Worm (Caenorhabditis elegans): ENCODE results near the gene aat-6.
"Not testable (repeated sequence)": the region's sequence is repeated elsewhere in the genome, so short reads cannot be mapped to it uniquely, and the experiment has no call there.

aat-6 gene

DNA sequence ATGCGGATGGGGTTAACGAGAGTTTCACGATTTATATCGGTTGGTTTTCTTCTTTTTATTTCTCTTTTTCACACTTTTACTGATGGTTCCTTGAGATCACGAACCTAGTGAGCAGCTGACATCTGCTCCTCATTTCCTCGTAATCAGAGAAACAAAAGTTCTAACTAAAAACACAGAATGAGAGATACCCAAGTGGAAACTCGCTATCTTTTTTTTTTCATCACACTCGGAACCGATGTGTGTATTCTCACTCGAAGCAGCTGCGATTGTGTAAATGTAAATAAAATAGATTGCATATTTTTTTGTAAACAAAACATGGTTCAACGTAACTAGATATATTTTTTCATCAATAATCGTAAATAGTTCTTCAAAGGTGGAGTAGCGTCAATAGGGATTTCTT, 35.9 kb upstream of the aat-6 start:
- TF ChIP-seq unc-62 (GFP tag; optimal IDR thresholded peaks at IDR 0.05 in 1 of 2), result no peak
- TF ChIP-seq unc-62 (tag; optimal IDR thresholded peaks at IDR 0.05), result no peak
- TF ChIP-seq fos-1 (tag; optimal IDR thresholded peaks at IDR 0.05), result no peak
- TF ChIP-seq ceh-32 (tag; optimal IDR thresholded peaks at IDR 0.05; ENCODE audit: poor library complexity), result no peak
- TF ChIP-seq nhr-11 (tag; optimal IDR thresholded peaks at IDR 0.05), result peak; percentile 24
- no peak for TF ChIP-seq jun-1 (tag; optimal IDR thresholded peaks at IDR 0.05)
- TF ChIP-seq ztf-11 (tag; optimal IDR thresholded peaks at IDR 0.05), result no peak
- no peak for TF ChIP-seq fkh-10 (GFP tag; optimal IDR thresholded peaks at IDR 0.05)
- no peak for TF ChIP-seq ctbp-1 (GFP tag; IDR thresholded peaks at IDR 0.05)
- TF ChIP-seq daf-16 (GFP tag; optimal IDR thresholded peaks at IDR 0.05), result peak in 1 of 2 experiments; percentile 97
- TF ChIP-seq daf-16 (tag; optimal IDR thresholded peaks at IDR 0.05), result no peak
- TF ChIP-seq zag-1 (tag; optimal IDR thresholded peaks at IDR 0.05), result no peak
- peak; percentile 51 for TF ChIP-seq hlh-11 (tag; optimal IDR thresholded peaks at IDR 0.05)
- no peak for TF ChIP-seq mes-2 (tag; optimal IDR thresholded peaks at IDR 0.05; ENCODE audit: poor library complexity, severe bottlenecking)

DNA sequence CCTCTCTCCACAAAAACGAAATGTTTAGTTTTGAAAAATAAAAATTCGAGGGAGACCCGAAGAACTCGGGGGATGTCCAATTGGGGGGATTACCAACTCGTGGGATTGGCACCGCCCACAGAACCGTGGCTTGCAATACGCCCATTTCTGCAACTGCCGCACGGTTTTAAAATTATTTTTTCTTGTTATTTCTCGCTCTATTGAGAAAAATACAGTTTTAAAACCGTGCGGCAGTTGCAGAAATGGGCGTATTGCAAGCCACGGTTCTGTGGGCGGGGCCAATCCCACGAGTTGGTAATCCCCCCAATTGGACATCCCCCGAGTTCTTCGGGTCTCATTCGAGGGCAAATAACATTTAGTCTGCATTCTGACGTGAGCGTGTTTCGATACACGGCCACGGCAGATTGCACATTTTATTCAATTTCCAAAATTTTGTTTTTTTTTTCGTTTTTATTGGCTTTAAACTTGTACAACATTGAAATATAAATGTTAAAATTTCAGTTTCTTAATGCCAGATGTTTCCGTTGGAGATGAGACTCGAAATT, 34.5 kb upstream of the aat-6 start, which contains the start of the genes C55A6.1 and C55A6.10:
Gene C55A6.1 (minus strand): TSS at position 116 of the 545 bp plus-strand sequence.
Gene C55A6.10 (plus strand): TSS at position 495 of the 545 bp plus-strand sequence.
- TF ChIP-seq dpl-1 (GFP tag; optimal IDR thresholded peaks at IDR 0.05) (peak; percentile 44), ceh-20 (GFP tag; IDR thresholded peaks at IDR 0.05) (peak; percentile 69), mxl-3 (GFP tag; optimal IDR thresholded peaks at IDR 0.05) (peak; percentile 41), set-16 (GFP tag; IDR thresholded peaks at IDR 0.05) (peak; percentile 54; the same call in 1 of the 2 replicates), pha-4 (GFP tag; IDR thresholded peaks at IDR 0.05) (peak; percentile 88), lin-38 (GFP tag; IDR thresholded peaks at IDR 0.05) (peak; percentile 87), lin-13 (GFP tag; optimal IDR thresholded peaks at IDR 0.05) (peak; percentile 42), php-3 (GFP tag; IDR thresholded peaks at IDR 0.05) (peak; percentile 53; the same call in 1 of the 2 replicates), ZK337.2 (GFP tag; IDR thresholded peaks at IDR 0.05) (0 out of 2 replicates have a peak, but pooled peaks have one; percentile 11), mes-2 (tag; optimal IDR thresholded peaks at IDR 0.05; ENCODE audit: poor library complexity, severe bottlenecking) (peak; percentile 89), nhr-77 (tag; optimal IDR thresholded peaks at IDR 0.05) (peak; percentile 11), T26A8.4 (GFP tag; IDR thresholded peaks at IDR 0.05) (peak; percentile 68), tra-1 (GFP tag; IDR thresholded peaks at IDR 0.05) (0 out of 2 replicates have a peak, but pooled peaks have one; percentile 55), saeg-2 (GFP tag; IDR thresholded peaks at IDR 0.05) (peak; percentile 60; the same call in 1 of the 2 replicates), egl-43 (GFP tag; IDR thresholded peaks at IDR 0.05) (peak; percentile 78; the same call in 1 of the 2 replicates), T20F7.1 (GFP tag; optimal IDR thresholded peaks at IDR 0.05) (peak; percentile 36), vab-7 (GFP tag; IDR thresholded peaks at IDR 0.05) (peak; percentile 70; the same call in 1 of the 2 replicates), nhr-102 (tag; optimal IDR thresholded peaks at IDR 0.05) (peak; percentile 50), spr-1 (tag; optimal IDR thresholded peaks at IDR 0.05) (peak; percentile 62), F37D6.2 (tag; optimal IDR thresholded peaks at IDR 0.05) (peak; percentile 63), lim-7 (GFP tag; IDR thresholded peaks at IDR 0.05) (peak; percentile 12), Y48G9A.11 (GFP tag; IDR thresholded peaks at IDR 0.05) (0 out of 2 replicates have a peak, but pooled peaks have one; percentile 54), mep-1 (tag; optimal IDR thresholded peaks at IDR 0.05) (peak; percentile 88), nhr-25 (tag; optimal IDR thresholded peaks at IDR 0.05; ENCODE audit: borderline replicate concordance, insufficient read depth) (peak; percentile 26), R02D3.7 (tag; optimal IDR thresholded peaks at IDR 0.05) (peak; percentile 5), aha-1 (tag) (peak; percentile 55), mdl-1 (tag; optimal IDR thresholded peaks at IDR 0.05) (peak in 1 of 2 experiments; percentile 52), daf-19 (GFP tag; conservative IDR thresholded peaks at IDR 0.05) (0 out of 2 replicates have a peak, but pooled peaks have one; percentile 38), ctbp-1 (GFP tag; IDR thresholded peaks at IDR 0.05) (peak; percentile 95), unc-130 (GFP tag; optimal IDR thresholded peaks at IDR 0.05) (peak; percentile 85), dmd-9 (GFP tag; IDR thresholded peaks at IDR 0.05) (peak; percentile 67; the same call in 1 of the 2 replicates), nhr-48 (tag; optimal IDR thresholded peaks at IDR 0.05) (peak; percentile 64), hmg-1.1 (GFP tag; IDR thresholded peaks at IDR 0.05) (peak; percentile 91), lsy-2 (tag; optimal IDR thresholded peaks at IDR 0.05) (peak; percentile 31 to 81), daf-16 (tag; optimal IDR thresholded peaks at IDR 0.05) (peak; percentile 51), lin-29 (GFP tag; IDR thresholded peaks at IDR 0.05) (0 out of 2 replicates have a peak, but pooled peaks have one; percentile 41)
- TF ChIP-seq pha-4 (tag; optimal IDR thresholded peaks at IDR 0.05); daf-16 (GFP tag; optimal IDR thresholded peaks at IDR 0.05): not testable (repeated sequence)
